Fruit fly (Drosophila melanogaster) whole organism, embryonic: ENCODE data around the gene CG7342.
A peak's percentile ranks its signal among the peaks of the same experiment; 100 is the strongest.

ENCODE experiments used
- BEAF-32 ChIP-seq: fragments of 200-800 bp; sonication (Bioruptor generic); optimal IDR thresholded peaks from 3 replicates; lab custom pipeline; 2017; ENCODE audit warnings: missing biosample characterization, missing genetic modification characterization, mild to moderate bottlenecking, moderate library complexity, missing genetic modification reagents
- Bdp1 ChIP-seq: fragments of 200-800 bp; sonication (Bioruptor generic); optimal IDR thresholded peaks from 3 replicates; lab custom pipeline; 2016; ENCODE audit warnings: missing biosample characterization, missing genetic modification characterization
- BtbVII ChIP-seq: fragments of 200-800 bp; sonication (Bioruptor generic); optimal IDR thresholded peaks from 3 replicates; lab custom pipeline; 2017; ENCODE audit warnings: missing biosample characterization, mild to moderate bottlenecking, missing genetic modification characterization
- CG10274 ChIP-seq: fragments of 200-800 bp; sonication (Bioruptor generic); optimal IDR thresholded peaks from 3 replicates; lab custom pipeline; 2017; ENCODE audit warnings: missing biosample characterization, mild to moderate bottlenecking, missing genetic modification characterization
- CG11456 ChIP-seq: fragments of 200-800 bp; sonication (Bioruptor generic); IDR thresholded peaks from 3 replicates; pipeline ENCODE4 v1.3.6; 2022; ENCODE audit warnings: missing biosample characterization, missing genetic modification characterization
- CG14965 ChIP-seq: fragments of 200-800 bp; sonication (Bioruptor generic); optimal IDR thresholded peaks from 2 replicates; lab custom pipeline; 2016; ENCODE audit warnings: missing biosample characterization, missing genetic modification characterization, borderline replicate concordance
- CG15011 ChIP-seq: fragments of 200-800 bp; sonication (Bioruptor generic); optimal IDR thresholded peaks from 3 replicates; lab custom pipeline; 2018; ENCODE audit warnings: missing biosample characterization, mild to moderate bottlenecking, missing genetic modification characterization
- CG15514 ChIP-seq: fragments of 200-800 bp; sonication (Bioruptor generic); optimal IDR thresholded peaks from 3 replicates; lab custom pipeline; 2017; ENCODE audit warnings: missing biosample characterization, missing genetic modification characterization, mild to moderate bottlenecking, moderate library complexity, missing genetic modification reagents
- CG15696 ChIP-seq: fragments of 200-800 bp; sonication (Bioruptor generic); optimal IDR thresholded peaks from 2 replicates; lab custom pipeline; 2019; ENCODE audit warnings: missing biosample characterization, mild to moderate bottlenecking, missing genetic modification characterization, moderate library complexity
- CG16813 ChIP-seq: fragments of 200-800 bp; sonication (Bioruptor generic); IDR thresholded peaks from 3 replicates; pipeline ENCODE4 v1.3.6; 2022; ENCODE audit warnings: missing biosample characterization, missing genetic modification characterization; ENCODE audit not compliant: partially characterized antibody
- CG16815 ChIP-seq: fragments of 200-800 bp; sonication (Bioruptor generic); optimal IDR thresholded peaks from 3 replicates; lab custom pipeline; 2017; ENCODE audit warnings: missing biosample characterization, mild to moderate bottlenecking, missing genetic modification characterization
- CG3163 ChIP-seq: fragments of 200-800 bp; sonication (Bioruptor generic); optimal IDR thresholded peaks from 3 replicates; lab custom pipeline; 2016; ENCODE audit warnings: missing biosample characterization, missing genetic modification characterization
- CG32772 ChIP-seq: fragments of 200-800 bp; sonication (Bioruptor generic); IDR thresholded peaks from 2 replicates; pipeline ENCODE4 v1.3.6; 2022; ENCODE audit warnings: missing biosample characterization, missing genetic modification characterization
- CG3407 ChIP-seq: fragments of 200-800 bp; sonication (Bioruptor generic); optimal IDR thresholded peaks from 2 replicates; lab custom pipeline; 2018; ENCODE audit warnings: missing biosample characterization, mild to moderate bottlenecking, missing genetic modification characterization
- CG4282 ChIP-seq: fragments of 200-800 bp; sonication (Bioruptor generic); optimal IDR thresholded peaks from 2 replicates; lab custom pipeline; 2016; ENCODE audit warnings: missing biosample characterization, missing genetic modification characterization
- CG5245 ChIP-seq: fragments of 200-800 bp; sonication (Bioruptor generic); optimal IDR thresholded peaks from 3 replicates; lab custom pipeline; 2016; ENCODE audit warnings: missing biosample characterization, missing genetic modification characterization
- CG6683 ChIP-seq: fragments of 200-800 bp; sonication (Bioruptor generic); optimal IDR thresholded peaks from 2 replicates; lab custom pipeline; 2017; ENCODE audit warnings: missing biosample characterization, mild to moderate bottlenecking, missing genetic modification characterization, missing genetic modification reagents
- CG7928 ChIP-seq: fragments of 200-800 bp; sonication (Bioruptor generic); optimal IDR thresholded peaks from 2 replicates; lab custom pipeline; 2017; ENCODE audit warnings: missing biosample characterization, mild to moderate bottlenecking, missing genetic modification characterization
- CG8089 ChIP-seq: fragments of 200-800 bp; sonication (Bioruptor generic); optimal IDR thresholded peaks from 3 replicates; lab custom pipeline; 2016; ENCODE audit warnings: missing biosample characterization, missing genetic modification characterization
- CG8281 ChIP-seq: fragments of 200-800 bp; sonication (Bioruptor generic); optimal IDR thresholded peaks from 2 replicates; lab custom pipeline; 2018; ENCODE audit warnings: missing biosample characterization, mild to moderate bottlenecking, missing genetic modification characterization, moderate library complexity
- CG8388 ChIP-seq: fragments of 200-800 bp; sonication (Bioruptor generic); optimal IDR thresholded peaks from 2 replicates; lab custom pipeline; 2019; ENCODE audit warnings: missing biosample characterization, mild to moderate bottlenecking, missing genetic modification characterization, moderate library complexity
- CG9797 ChIP-seq: fragments of 200-800 bp; sonication (Bioruptor generic); optimal IDR thresholded peaks from 3 replicates; lab custom pipeline; 2018; ENCODE audit warnings: missing biosample characterization, mild to moderate bottlenecking, missing genetic modification characterization
- Dbx ChIP-seq: fragments of 200-800 bp; sonication (Bioruptor generic); IDR thresholded peaks from 3 replicates; pipeline ENCODE4 v1.3.6; 2022; ENCODE audit warnings: missing biosample characterization, missing genetic modification characterization
- Deaf1 ChIP-seq: fragments of 200-800 bp; optimal IDR thresholded peaks from 3 replicates; lab custom pipeline; 2019; ENCODE audit warnings: missing biosample characterization, mild to moderate bottlenecking, missing genetic modification characterization, moderate library complexity
- Drgx ChIP-seq: fragments of 200-800 bp; sonication (Bioruptor generic); IDR thresholded peaks from 2 replicates; pipeline ENCODE4 v1.3.6; 2022; ENCODE audit warnings: missing biosample characterization, missing genetic modification characterization
- Eip74EF ChIP-seq, 2 experiments: fragments of 200-800 bp in 1 of 2; fragments of >200 bp in 1 of 2; sonication (Bioruptor generic) in 1 of 2; optimal IDR thresholded peaks; 2 replicates each; lab custom pipeline; 2017 to 2019; ENCODE audit warnings: missing biosample characterization in 2 of 2, missing genetic modification characterization in 2 of 2, mild to moderate bottlenecking in 1 of 2, moderate library complexity in 1 of 2
- Elba2 ChIP-seq: fragments of 200-800 bp; sonication (Bioruptor generic); optimal IDR thresholded peaks from 3 replicates; lab custom pipeline; 2016; ENCODE audit warnings: missing biosample characterization, missing genetic modification characterization
- Fer1 ChIP-seq: fragments of 200-800 bp; sonication (Bioruptor generic); optimal IDR thresholded peaks from 2 replicates; lab custom pipeline; 2017; ENCODE audit warnings: missing biosample characterization, mild to moderate bottlenecking, missing genetic modification characterization
- H15 ChIP-seq: fragments of 200-800 bp; sonication (Bioruptor generic); IDR thresholded peaks from 3 replicates; pipeline ENCODE4 v1.3.6; 2022; ENCODE audit warnings: missing biosample characterization, missing genetic modification characterization
- Hr39 ChIP-seq: fragments of >200 bp; optimal IDR thresholded peaks from 2 replicates; lab custom pipeline; 2017
- Kr ChIP-seq: fragments of 200-800 bp; sonication (Bioruptor generic); optimal IDR thresholded peaks from 2 replicates; lab custom pipeline; 2017; ENCODE audit warnings: missing biosample characterization, mild to moderate bottlenecking, missing genetic modification characterization
- Lim3 ChIP-seq: fragments of 200-800 bp; sonication (Bioruptor generic); IDR thresholded peaks from 2 replicates; pipeline ENCODE4 v1.3.6; 2022; ENCODE audit warnings: missing biosample characterization, missing genetic modification characterization
- MTF-1 ChIP-seq: fragments of 200-800 bp; sonication (Bioruptor generic); optimal IDR thresholded peaks from 2 replicates; lab custom pipeline; 2018; ENCODE audit warnings: missing biosample characterization, mild to moderate bottlenecking, missing genetic modification characterization, borderline replicate concordance
- TFAM ChIP-seq: fragments of 200-800 bp; sonication (Bioruptor generic); optimal IDR thresholded peaks from 2 replicates; lab custom pipeline; 2017; ENCODE audit warnings: missing biosample characterization, missing genetic modification characterization, inconsistent platforms
- bbx ChIP-seq: fragments of 200-800 bp; sonication (Bioruptor generic); IDR thresholded peaks from 2 replicates; pipeline ENCODE4 v1.3.6; 2022; ENCODE audit warnings: missing biosample characterization, missing genetic modification characterization; ENCODE audit not compliant: partially characterized antibody
- crc ChIP-seq: fragments of 200-800 bp; sonication (Bioruptor generic); optimal IDR thresholded peaks from 2 replicates; lab custom pipeline; 2016; ENCODE audit warnings: missing biosample characterization, missing genetic modification characterization
- crol ChIP-seq: fragments of 200-800 bp; sonication (Bioruptor generic); IDR thresholded peaks from 2 replicates; pipeline ENCODE4 v1.3.6; 2022; ENCODE audit warnings: missing biosample characterization, missing genetic modification characterization
- danr ChIP-seq: fragments of 200-800 bp; sonication (Bioruptor generic); IDR thresholded peaks from 2 replicates; pipeline ENCODE4 v1.3.6; 2022; ENCODE audit warnings: missing biosample characterization, missing genetic modification characterization
- eyg ChIP-seq: fragments of 200-800 bp; sonication (Bioruptor generic); optimal IDR thresholded peaks from 3 replicates; lab custom pipeline; 2016; ENCODE audit warnings: missing biosample characterization, missing genetic modification characterization
- gt ChIP-seq: fragments of 200-800 bp; sonication (Bioruptor generic); IDR thresholded peaks from 2 replicates; pipeline ENCODE4 v1.3.6; 2022; ENCODE audit warnings: missing biosample characterization, missing genetic modification characterization
- her ChIP-seq: fragments of 200-800 bp; sonication (Bioruptor generic); optimal IDR thresholded peaks from 2 replicates; lab custom pipeline; 2016; ENCODE audit warnings: missing biosample characterization, missing genetic modification characterization
- insv ChIP-seq, 2 experiments: fragments of 200-800 bp; sonication (Bioruptor generic); optimal IDR thresholded peaks; 3 replicates each; lab custom pipeline; 2016 to 2018; ENCODE audit warnings: missing biosample characterization in 2 of 2, missing genetic modification characterization in 2 of 2
- prd ChIP-seq, 3 experiments: fragments of >200 bp in 2 of 3; fragments of 200-800 bp in 1 of 3; sonication (Bioruptor generic) in 1 of 3; optimal IDR thresholded peaks in 2 of 3; IDR thresholded peaks in 1 of 3; 2 replicates in 2 of 3; 3 replicates in 1 of 3; pipeline versions ENCODE4 v1.3.6 to Lab custom; 2017 to 2022; ENCODE audit warnings: missing biosample characterization in 1 of 3, missing genetic modification characterization in 1 of 3
- sob ChIP-seq: fragments of 200-800 bp; sonication (Bioruptor generic); IDR thresholded peaks from 2 replicates; pipeline ENCODE4 v1.3.6; 2022; ENCODE audit warnings: missing biosample characterization, missing genetic modification characterization
- stwl ChIP-seq: fragments of 200-800 bp; sonication (Bioruptor generic); optimal IDR thresholded peaks from 3 replicates; lab custom pipeline; 2018; ENCODE audit warnings: missing biosample characterization, mild to moderate bottlenecking, missing genetic modification characterization, moderate library complexity
- tin ChIP-seq: fragments of 200-800 bp; sonication (Bioruptor generic); optimal IDR thresholded peaks from 3 replicates; lab custom pipeline; 2016; ENCODE audit warnings: missing biosample characterization, missing genetic modification characterization
- unc-4 ChIP-seq: fragments of 200-800 bp; sonication (Bioruptor generic); IDR thresholded peaks from 2 replicates; pipeline ENCODE4 v1.3.6; 2022; ENCODE audit warnings: missing biosample characterization, missing genetic modification characterization; ENCODE audit not compliant: partially characterized antibody

Gene CG7342

dm6 chr3R:19648289-19648916 is 45.2 kb downstream of the CG7342 start, which contains the start of the genes CG6195 and CG31220 (continued):
- TF ChIP-seq CG16813 (GFP tag; lab: Robert Waterston, UW) (no peak; the same call in 2 of the 3 replicates), CG14965 (no peak), Drgx (no peak), prd (optimal IDR thresholded peaks at IDR 0.05; lab: Kevin White, UChicago) (no peak), prd (GFP tag; IDR thresholded peaks at IDR 0.05; lab: Robert Waterston, UW) (no peak), tin (GFP tag; lab: Kevin White, UChicago) (no peak), CG7928 (no peak), unc-4 (GFP tag; lab: Robert Waterston, UW) (0 out of 2 replicates have a peak, but pooled peaks have one; percentile 41), CG4282 (GFP tag; lab: Kevin White, UChicago) (peak; percentile 26), CG5245 (GFP tag; lab: Kevin White, UChicago) (peak; percentile 89), TFAM (GFP tag; lab: Kevin White, UChicago) (no peak), stwl (tag; lab: Kevin White, UChicago) (peak; percentile 64), Bdp1 (GFP tag; lab: Kevin White, UChicago) (no peak), crc (GFP tag; lab: Kevin White, UChicago) (no peak), Elba2 (GFP tag; lab: Kevin White, UChicago) (no peak), CG8281 (tag; lab: Kevin White, UChicago) (no peak), insv (GFP tag; optimal IDR thresholded peaks at IDR 0.05; lab: Kevin White, UChicago) (no peak), H15 (GFP tag; lab: Robert Waterston, UW) (0 out of 3 replicates have a peak, but pooled peaks have one; percentile 6), CG3407 (no peak), CG3163 (peak; percentile 31), CG15696 (tag; lab: Kevin White, UChicago) (no peak), sob (GFP tag; lab: Robert Waterston, UW) (0 out of 2 replicates have a peak, but pooled peaks have one; percentile 28), Lim3 (GFP tag; lab: Robert Waterston, UW) (no peak), eyg (GFP tag; lab: Kevin White, UChicago) (no peak), CG15514 (GFP tag; lab: Kevin White, UChicago) (peak; percentile 53), crol (no peak), Deaf1 (no peak), CG32772 (GFP tag; lab: Robert Waterston, UW) (0 out of 2 replicates have a peak, but pooled peaks have one; percentile 9), CG15011 (no peak), MTF-1 (GFP tag; lab: Kevin White, UChicago) (no peak), bbx (GFP tag; lab: Robert Waterston, UW) (no peak), CG8089 (GFP tag; lab: Kevin White, UChicago) (peak; percentile 23), her (GFP tag; lab: Kevin White, UChicago) (peak; percentile 44), CG9797 (GFP tag; lab: Kevin White, UChicago) (peak; percentile 72), CG16815 (GFP tag; lab: Kevin White, UChicago) (no peak), CG11456 (peak; percentile 76; the same call in 2 of the 3 replicates), BtbVII (GFP tag; lab: Kevin White, UChicago) (no peak), BEAF-32 (GFP tag; lab: Kevin White, UChicago) (peak; percentile 56), CG6683 (GFP tag; lab: Kevin White, UChicago) (no peak), Fer1 (no peak), Eip74EF (GFP tag; optimal IDR thresholded peaks at IDR 0.05; lab: Kevin White, UChicago) (no peak), CG8388 (GFP tag; lab: Kevin White, UChicago) (no peak), danr (no peak), CG10274 (GFP tag; lab: Kevin White, UChicago) (no peak), Kr (no peak), gt (GFP tag; lab: Robert Waterston, UW) (no peak), Dbx (GFP tag; lab: Robert Waterston, UW) (no peak), Hr39 (no peak)
- TF ChIP-seq, all 482 proteins: peak for 132
